Fruit fly (Drosophila melanogaster) whole organism, embryonic: Measurements from ENCODE around the gene CG46317.
A peak's percentile ranks its signal among the peaks of the same experiment; 100 is the strongest.

Source experiments
- Adf1 ChIP-seq: fragments of 200-800 bp; sonication (Bioruptor generic); IDR thresholded peaks from 2 replicates; pipeline ENCODE4 v1.3.6; 2022; ENCODE audit warnings: missing biosample characterization, missing genetic modification characterization
- B-H1 ChIP-seq: fragments of 200-800 bp; sonication (Bioruptor generic); IDR thresholded peaks from 3 replicates; pipeline ENCODE4 v1.3.6; 2022; ENCODE audit warnings: missing biosample characterization, missing genetic modification characterization
- CG10431 ChIP-seq: fragments of 200-800 bp; sonication (Bioruptor generic); optimal IDR thresholded peaks from 3 replicates; lab custom pipeline; 2018; ENCODE audit warnings: missing biosample characterization, mild to moderate bottlenecking, missing genetic modification characterization
- CG10543 ChIP-seq: fragments of 200-800 bp; sonication (Bioruptor generic); optimal IDR thresholded peaks from 3 replicates; lab custom pipeline; 2017; ENCODE audit warnings: missing biosample characterization, mild to moderate bottlenecking, missing genetic modification characterization, moderate library complexity
- CG15269 ChIP-seq: fragments of 200-800 bp; sonication (Bioruptor generic); optimal IDR thresholded peaks from 2 replicates; lab custom pipeline; 2018; ENCODE audit warnings: missing biosample characterization, mild to moderate bottlenecking, missing genetic modification characterization, moderate library complexity
- CG17361 ChIP-seq: fragments of 200-800 bp; sonication (Bioruptor generic); IDR thresholded peaks from 3 replicates; pipeline ENCODE4 v1.3.6; 2022; ENCODE audit warnings: missing biosample characterization, missing genetic modification characterization
- CG17829 ChIP-seq: fragments of 200-800 bp; optimal IDR thresholded peaks from 2 replicates; lab custom pipeline; 2019; ENCODE audit warnings: missing biosample characterization, mild to moderate bottlenecking, missing genetic modification characterization, moderate library complexity
- CG18262 ChIP-seq: fragments of 200-800 bp; optimal IDR thresholded peaks from 3 replicates; lab custom pipeline; 2019; ENCODE audit warnings: missing biosample characterization, mild to moderate bottlenecking, missing genetic modification characterization, moderate library complexity
- CG2712 ChIP-seq: fragments of 200-800 bp; optimal IDR thresholded peaks from 3 replicates; lab custom pipeline; 2019; ENCODE audit warnings: missing biosample characterization, mild to moderate bottlenecking, missing genetic modification characterization, moderate library complexity
- CG30020 ChIP-seq: fragments of 200-800 bp; optimal IDR thresholded peaks from 2 replicates; lab custom pipeline; 2019; ENCODE audit warnings: missing biosample characterization, mild to moderate bottlenecking, missing genetic modification characterization, moderate library complexity
- CG34224 ChIP-seq: fragments of 200-800 bp; sonication (Bioruptor generic); IDR thresholded peaks from 3 replicates; pipeline ENCODE4 v1.3.6; 2022; ENCODE audit warnings: missing biosample characterization, missing genetic modification characterization; ENCODE audit not compliant: partially characterized antibody
- CG3726 ChIP-seq: fragments of 200-800 bp; sonication (Bioruptor generic); IDR thresholded peaks from 3 replicates; pipeline ENCODE4, ENCODE4 v1.3.6; 2022; ENCODE audit warnings: missing biosample characterization, missing genetic modification characterization
- CG4328 ChIP-seq: fragments of 200-800 bp; sonication (Bioruptor generic); optimal IDR thresholded peaks from 3 replicates; lab custom pipeline; 2017; ENCODE audit warnings: missing biosample characterization, missing genetic modification reagents, missing genetic modification characterization
- CG43689 ChIP-seq: fragments of 200-800 bp; sonication (Bioruptor generic); IDR thresholded peaks from 2 replicates; pipeline ENCODE4 v1.3.6; 2022; ENCODE audit warnings: missing biosample characterization, missing genetic modification characterization
- CG5953 ChIP-seq: fragments of 200-800 bp; sonication (Bioruptor generic); IDR thresholded peaks from 2 replicates; pipeline ENCODE4 v1.3.6; 2022; ENCODE audit warnings: missing biosample characterization, missing genetic modification characterization
- CG6254 ChIP-seq: fragments of 200-800 bp; sonication (Bioruptor generic); optimal IDR thresholded peaks from 3 replicates; lab custom pipeline; 2017; ENCODE audit warnings: mild to moderate bottlenecking, missing biosample characterization, missing genetic modification reagents, missing genetic modification characterization
- CG6272 ChIP-seq: fragments of 200-800 bp; sonication (Bioruptor generic); IDR thresholded peaks from 2 replicates; pipeline ENCODE4 v1.3.6; 2022; ENCODE audit warnings: missing biosample characterization, missing genetic modification characterization
- CG6689 ChIP-seq: fragments of 200-800 bp; sonication (Bioruptor generic); IDR thresholded peaks from 2 replicates; pipeline ENCODE4 v1.3.6; 2022; ENCODE audit warnings: missing biosample characterization, missing genetic modification characterization
- CG7963 ChIP-seq: fragments of 200-800 bp; sonication (Bioruptor generic); IDR thresholded peaks from 3 replicates; pipeline ENCODE4 v1.3.6; 2022; ENCODE audit warnings: missing biosample characterization, missing genetic modification characterization; ENCODE audit not compliant: partially characterized antibody
- CG8290 ChIP-seq, 3 experiments: fragments of 200-800 bp; sonication (Bioruptor generic); optimal IDR thresholded peaks; 2 replicates each; lab custom pipeline; 2016 to 2019; ENCODE audit warnings: missing biosample characterization in 3 of 3, missing genetic modification characterization in 3 of 3, mild to moderate bottlenecking in 2 of 3, moderate library complexity in 1 of 3
- CG8944 ChIP-seq: fragments of 200-800 bp; sonication (Bioruptor generic); optimal IDR thresholded peaks from 3 replicates; lab custom pipeline; 2016; ENCODE audit warnings: missing biosample characterization, missing genetic modification characterization
- CG9817 ChIP-seq: fragments of 200-800 bp; sonication (Bioruptor generic); optimal IDR thresholded peaks from 2 replicates; lab custom pipeline; 2018; ENCODE audit warnings: missing biosample characterization, mild to moderate bottlenecking, missing genetic modification characterization, moderate library complexity
- Doc3 ChIP-seq: fragments of 200-800 bp; sonication (Bioruptor generic); IDR thresholded peaks from 3 replicates; pipeline ENCODE4 v1.3.6; 2022; ENCODE audit warnings: missing biosample characterization, missing genetic modification characterization; ENCODE audit not compliant: partially characterized antibody
- Dp ChIP-seq: fragments of 200-800 bp; sonication (Bioruptor generic); optimal IDR thresholded peaks from 2 replicates; lab custom pipeline; 2018; ENCODE audit warnings: missing biosample characterization, mild to moderate bottlenecking, missing genetic modification characterization, moderate library complexity
- Dref ChIP-seq: fragments of 200-800 bp; sonication (Bioruptor generic); IDR thresholded peaks from 2 replicates; pipeline ENCODE4 v1.3.6; 2022; ENCODE audit warnings: missing biosample characterization, missing genetic modification characterization
- Ets97D ChIP-seq: fragments of 200-800 bp; sonication (Bioruptor generic); optimal IDR thresholded peaks from 3 replicates; lab custom pipeline; 2016; ENCODE audit warnings: missing biosample characterization, missing genetic modification characterization
- MESR4 ChIP-seq: fragments of 200-800 bp; sonication (Bioruptor generic); optimal IDR thresholded peaks from 2 replicates; lab custom pipeline; 2018; ENCODE audit warnings: missing biosample characterization, mild to moderate bottlenecking, missing genetic modification characterization, moderate library complexity
- Oli ChIP-seq: fragments of 200-800 bp; sonication (Bioruptor generic); optimal IDR thresholded peaks from 2 replicates; lab custom pipeline; 2018; ENCODE audit warnings: missing biosample characterization, mild to moderate bottlenecking, missing genetic modification characterization, moderate library complexity
- Sin3A ChIP-seq: fragments of >200 bp; optimal IDR thresholded peaks from 2 replicates; lab custom pipeline; 2018
- Spps ChIP-seq: fragments of 200-800 bp; sonication (Bioruptor generic); optimal IDR thresholded peaks from 2 replicates; lab custom pipeline; 2018; ENCODE audit warnings: missing biosample characterization, mild to moderate bottlenecking, missing genetic modification characterization
- Sry-β ChIP-seq: fragments of 200-800 bp; sonication (Bioruptor generic); optimal IDR thresholded peaks from 2 replicates; lab custom pipeline; 2018; ENCODE audit warnings: missing biosample characterization, mild to moderate bottlenecking, missing genetic modification characterization, moderate library complexity
- Xrp1 ChIP-seq: fragments of 200-800 bp; sonication (Bioruptor generic); IDR thresholded peaks from 2 replicates; pipeline ENCODE4 v1.3.6; 2022; ENCODE audit warnings: missing biosample characterization, missing genetic modification characterization
- ato ChIP-seq: fragments of 200-800 bp; sonication (Bioruptor generic); IDR thresholded peaks from 2 replicates; pipeline ENCODE4 v1.3.6; 2022; ENCODE audit warnings: missing biosample characterization, missing genetic modification characterization; ENCODE audit not compliant: partially characterized antibody
- bab2 ChIP-seq: fragments of 200-800 bp; sonication (Bioruptor generic); optimal IDR thresholded peaks from 2 replicates; lab custom pipeline; 2016; ENCODE audit warnings: missing biosample characterization, missing genetic modification characterization
- bcd ChIP-seq: fragments of 200-800 bp; sonication (Bioruptor generic); optimal IDR thresholded peaks from 2 replicates; lab custom pipeline; 2017; ENCODE audit warnings: missing biosample characterization, mild to moderate bottlenecking, missing genetic modification characterization
- ci ChIP-seq: fragments of 200-800 bp; sonication (Bioruptor generic); IDR thresholded peaks from 3 replicates; pipeline ENCODE4 v1.3.6; 2022; ENCODE audit warnings: missing biosample characterization, missing genetic modification characterization
- dmrt99B ChIP-seq: fragments of 200-800 bp; sonication (Bioruptor generic); optimal IDR thresholded peaks from 2 replicates; lab custom pipeline; 2018; ENCODE audit warnings: missing biosample characterization, mild to moderate bottlenecking, missing genetic modification characterization, moderate library complexity
- en ChIP-seq: fragments of 200-800 bp; sonication (Bioruptor generic); optimal IDR thresholded peaks from 2 replicates; lab custom pipeline; 2016; ENCODE audit warnings: missing biosample characterization, missing genetic modification characterization
- grau ChIP-seq: fragments of 200-800 bp; optimal IDR thresholded peaks from 3 replicates; lab custom pipeline; 2019; ENCODE audit warnings: missing biosample characterization, mild to moderate bottlenecking, missing genetic modification characterization, moderate library complexity
- ind ChIP-seq: fragments of 200-800 bp; sonication (Bioruptor generic); optimal IDR thresholded peaks from 3 replicates; lab custom pipeline; 2016; ENCODE audit warnings: missing biosample characterization, missing genetic modification characterization
- insv ChIP-seq, 2 experiments: fragments of 200-800 bp; sonication (Bioruptor generic); optimal IDR thresholded peaks; 3 replicates each; lab custom pipeline; 2016 to 2018; ENCODE audit warnings: missing biosample characterization in 2 of 2, missing genetic modification characterization in 2 of 2
- jigr1 ChIP-seq: fragments of 200-800 bp; sonication (Bioruptor generic); IDR thresholded peaks from 3 replicates; pipeline ENCODE4 v1.3.6; 2022; ENCODE audit warnings: missing biosample characterization, missing genetic modification characterization
- nmo ChIP-seq: fragments of 200-800 bp; sonication (Bioruptor generic); optimal IDR thresholded peaks from 2 replicates; lab custom pipeline; 2018; ENCODE audit warnings: missing biosample characterization, mild to moderate bottlenecking, missing genetic modification characterization, moderate library complexity
- pan ChIP-seq, 4 experiments: fragments of >200 bp in 3 of 4; fragments of 200-800 bp in 1 of 4; sonication (Bioruptor generic) in 1 of 4; optimal IDR thresholded peaks in 3 of 4; IDR thresholded peaks in 1 of 4; 2 replicates each; pipeline versions ENCODE4 v1.3.6 to Lab custom; 2017 to 2022; ENCODE audit warnings: missing biosample characterization in 2 of 4, missing genetic modification characterization in 2 of 4, mixed read lengths in 1 of 4
- prd ChIP-seq, 3 experiments: fragments of >200 bp in 2 of 3; fragments of 200-800 bp in 1 of 3; sonication (Bioruptor generic) in 1 of 3; optimal IDR thresholded peaks in 2 of 3; IDR thresholded peaks in 1 of 3; 2 replicates in 2 of 3; 3 replicates in 1 of 3; pipeline versions ENCODE4 v1.3.6 to Lab custom; 2017 to 2022; ENCODE audit warnings: missing biosample characterization in 1 of 3, missing genetic modification characterization in 1 of 3
- slbo ChIP-seq: fragments of 200-800 bp; sonication (Bioruptor generic); IDR thresholded peaks from 2 replicates; pipeline ENCODE4 v1.3.6; 2022; ENCODE audit warnings: missing biosample characterization, missing genetic modification characterization
- tna ChIP-seq: fragments of 200-800 bp; sonication (Bioruptor generic); IDR thresholded peaks from 2 replicates; pipeline ENCODE4 v1.3.6; 2022; ENCODE audit warnings: missing biosample characterization, missing genetic modification characterization; ENCODE audit not compliant: partially characterized antibody
- vnd ChIP-seq: fragments of 200-800 bp; sonication (Bioruptor generic); IDR thresholded peaks from 3 replicates; pipeline ENCODE4 v1.3.6; 2022; ENCODE audit warnings: missing biosample characterization, missing genetic modification characterization; ENCODE audit not compliant: partially characterized antibody

Gene CG46317

DNA sequence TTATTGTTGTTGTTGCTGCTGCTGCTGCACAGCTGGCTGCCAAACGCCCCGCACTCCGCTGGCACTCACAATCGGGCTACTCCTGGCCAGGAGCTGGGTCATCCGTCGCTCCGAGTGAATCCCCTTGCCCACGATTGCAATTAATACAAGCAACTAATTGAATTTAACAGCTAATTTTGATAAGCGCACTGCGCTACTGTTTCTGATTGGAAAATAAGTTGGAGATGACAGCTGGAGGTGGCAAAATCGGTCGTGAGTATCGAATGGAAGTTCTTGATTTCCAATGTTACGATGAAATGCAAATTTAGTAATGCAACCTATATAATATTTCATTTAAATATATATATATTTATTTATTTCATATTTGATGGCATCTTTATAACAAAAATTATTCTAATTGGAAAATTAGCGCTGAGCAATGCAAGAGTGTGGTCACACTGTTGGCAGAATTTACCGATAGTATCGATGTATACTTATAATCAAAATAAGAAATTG lies 27.1 kb upstream of the CG46317 start, which contains the start of gene CG42271 (continued):
- TF ChIP-seq CG6272, result peak; percentile 54; the same call in 1 of the 2 replicates
- no peak for TF ChIP-seq CG5953 (GFP tag; lab: Robert Waterston, UW)
- peak; percentile 44 for TF ChIP-seq Ets97D
- no peak for TF ChIP-seq pan (optimal IDR thresholded peaks at IDR 0.05; lab: Kevin White, UChicago)
- TF ChIP-seq pan (GFP tag; optimal IDR thresholded peaks at IDR 0.05 in 1 of 2, IDR thresholded peaks at IDR 0.05 in 1 of 2), result peak in 1 of 2 experiments; percentile 6
- TF ChIP-seq ind, result peak; percentile 44
- peak; percentile 63 for TF ChIP-seq CG2712 (tag; lab: Kevin White, UChicago)
- peak; percentile 57 for TF ChIP-seq CG30020
- TF ChIP-seq MESR4, result peak; percentile 91
- TF ChIP-seq CG17361 (GFP tag; lab: Robert Waterston, UW), result peak; percentile 77
- no peak for TF ChIP-seq CG6254 (GFP tag; lab: Kevin White, UChicago)
- TF ChIP-seq Dp (GFP tag; lab: Kevin White, UChicago), result peak; percentile 9
- TF ChIP-seq dmrt99B, result no peak
- TF ChIP-seq ato, result peak; percentile 74
- TF ChIP-seq CG18262, result peak; percentile 53
- TF ChIP-seq CG3726 (GFP tag; lab: Robert Waterston, UW), result no peak
- TF ChIP-seq Sry-β (GFP tag; lab: Kevin White, UChicago), result peak; percentile 55
- TF ChIP-seq Sin3A (lab: Kevin White, UChicago), result no peak
- TF ChIP-seq CG15269, result no peak
- peak; percentile 72; the same call in 2 of the 3 replicates for TF ChIP-seq CG7963
- TF ChIP-seq slbo (GFP tag; lab: Robert Waterston, UW), result peak; percentile 52
- peak; percentile 7 for TF ChIP-seq Oli (tag; lab: Kevin White, UChicago)
- TF ChIP-seq Doc3 (GFP tag; lab: Robert Waterston, UW), result peak; percentile 96
- peak; percentile 18 for TF ChIP-seq CG8290 (GFP tag; optimal IDR thresholded peaks at IDR 0.05; lab: Kevin White, UChicago)
- TF ChIP-seq CG8290 (tag; optimal IDR thresholded peaks at IDR 0.05; lab: Kevin White, UChicago), result no peak
- peak; percentile 25; the same call in 1 of the 2 replicates for TF ChIP-seq Adf1 (GFP tag; lab: Robert Waterston, UW)
- 0 out of 2 replicates have a peak, but pooled peaks have one; percentile 12 for TF ChIP-seq CG6689
- TF ChIP-seq grau (tag; lab: Kevin White, UChicago), result peak; percentile 63
- no peak for TF ChIP-seq CG43689
- TF ChIP-seq bcd (GFP tag; lab: Kevin White, UChicago), result peak; percentile 9
- peak; percentile 13 for TF ChIP-seq Spps (tag; lab: Kevin White, UChicago)
- no peak for TF ChIP-seq prd (optimal IDR thresholded peaks at IDR 0.05; lab: Kevin White, UChicago)
- peak; percentile 65; the same call in 2 of the 3 replicates for TF ChIP-seq prd (GFP tag; IDR thresholded peaks at IDR 0.05; lab: Robert Waterston, UW)
- no peak for TF ChIP-seq CG8944 (GFP tag; lab: Kevin White, UChicago)
- peak; percentile 58 to 98 for TF ChIP-seq insv (GFP tag; optimal IDR thresholded peaks at IDR 0.05; lab: Kevin White, UChicago)
- 0 out of 3 replicates have a peak, but pooled peaks have one; percentile 9 for TF ChIP-seq ci (GFP tag; lab: Robert Waterston, UW)
- no peak for TF ChIP-seq en (GFP tag; lab: Kevin White, UChicago)
- peak; percentile 40 for TF ChIP-seq Dref
- TF ChIP-seq vnd, result peak; percentile 94
- TF ChIP-seq CG9817 (tag; lab: Kevin White, UChicago), result peak; percentile 57
- no peak for TF ChIP-seq B-H1
- peak; percentile 86 for TF ChIP-seq tna (GFP tag; lab: Robert Waterston, UW)
- TF ChIP-seq CG10543 (GFP tag; lab: Kevin White, UChicago), result peak; percentile 60
- peak; percentile 75 for TF ChIP-seq nmo
- peak; percentile 22 for TF ChIP-seq CG4328 (GFP tag; lab: Kevin White, UChicago)
- no peak for TF ChIP-seq jigr1 (GFP tag; lab: Robert Waterston, UW)
- TF ChIP-seq bab2 (GFP tag; lab: Kevin White, UChicago), result no peak
- peak; percentile 46; the same call in 1 of the 2 replicates for TF ChIP-seq Xrp1 (GFP tag; lab: Robert Waterston, UW)
- TF ChIP-seq CG17829 (tag; lab: Kevin White, UChicago), result peak; percentile 44
- TF ChIP-seq CG34224 (GFP tag; lab: Robert Waterston, UW), result peak; percentile 94
- no peak for TF ChIP-seq CG10431 (GFP tag; lab: Kevin White, UChicago)
